Worm (Caenorhabditis elegans) whole organism, early embryonic: ENCODE data around the gene K04F1.9.
"Not testable (repeated sequence)": the region's sequence is repeated elsewhere in the genome, so short reads cannot be mapped to it uniquely, and the experiment has no call there.

Experiments
- B0310.2 ChIP-seq: sonication (generic microtip); optimal IDR thresholded peaks from 2 replicates; lab custom pipeline; 2016; ENCODE audit warnings: mild to moderate bottlenecking, missing genetic modification characterization, missing compliant biosample characterization
- F13C5.2 ChIP-seq: sonication (generic microtip); optimal IDR thresholded peaks from 2 replicates; lab custom pipeline; 2017; ENCODE audit warnings: mild to moderate bottlenecking, missing genetic modification characterization, inconsistent platforms, missing compliant biosample characterization
- aly-1 ChIP-seq: sonication (generic microtip); optimal IDR thresholded peaks from 2 replicates; lab custom pipeline; 2016; ENCODE audit warnings: missing genetic modification characterization, missing compliant biosample characterization
- ama-1 ChIP-seq: fragments of 150-350 bp; optimal IDR thresholded peaks from 2 replicates; lab custom pipeline; 2014
- ceh-36 ChIP-seq: sonication (generic microtip); optimal IDR thresholded peaks from 2 replicates; lab custom pipeline; 2016; ENCODE audit warnings: missing genetic modification characterization, inconsistent platforms, missing compliant biosample characterization
- ets-7 ChIP-seq: sonication (generic microtip); optimal IDR thresholded peaks from 2 replicates; lab custom pipeline; 2016; ENCODE audit warnings: missing genotype, missing genetic modification characterization, missing compliant biosample characterization
- hmg-4 ChIP-seq: fragments of 200-800 bp; sonication (Bioruptor generic); optimal IDR thresholded peaks from 2 replicates; lab custom pipeline; 2018; ENCODE audit warnings: mild to moderate bottlenecking, missing genetic modification characterization, missing compliant biosample characterization
- pes-1 ChIP-seq: fragments of 200-800 bp; sonication (Bioruptor generic); IDR thresholded peaks from 2 replicates; pipeline ENCODE4 v1.3.6; 2022; ENCODE audit warnings: missing genetic modification reagents, missing genetic modification characterization, missing compliant biosample characterization
- tbx-37 ChIP-seq: fragments of 200-800 bp; sonication (Bioruptor generic); conservative IDR thresholded peaks from 2 replicates; pipeline ENCODE4 v1.3.6; 2022; ENCODE audit warnings: missing genetic modification reagents, missing genetic modification characterization, missing compliant biosample characterization
- tra-4 ChIP-seq: sonication (generic microtip); optimal IDR thresholded peaks from 2 replicates; lab custom pipeline; 2017; ENCODE audit warnings: missing genetic modification characterization, missing compliant biosample characterization

DNA sequence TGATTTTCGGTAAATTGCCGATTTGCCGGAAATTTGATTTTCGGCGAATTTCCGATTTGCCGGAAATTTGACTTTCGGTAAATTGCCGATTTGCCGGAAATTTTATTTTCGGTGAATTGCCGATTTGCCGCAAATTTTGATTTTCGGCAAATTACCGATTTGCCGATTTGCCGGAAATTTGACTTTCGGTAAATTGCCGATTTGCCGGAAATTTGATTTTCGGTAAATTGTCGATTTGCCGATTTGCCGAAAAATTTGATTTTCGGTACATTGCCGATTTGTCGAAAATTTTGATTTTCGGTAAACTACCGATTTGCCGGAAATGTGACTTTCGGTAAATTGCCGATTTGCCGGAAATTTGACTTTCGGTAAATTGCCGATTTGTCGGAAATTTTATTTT, 48.7 kb downstream of the K04F1.9 start:
- TF ChIP-seq ceh-36 (tag; lab: Kevin White, UChicago); aly-1 (tag; lab: Kevin White, UChicago); ama-1; B0310.2 (tag; lab: Kevin White, UChicago); ets-7 (tag; lab: Kevin White, UChicago); tbx-37; F13C5.2 (tag; lab: Kevin White, UChicago); tra-4 (tag; lab: Kevin White, UChicago); pes-1 (GFP tag; lab: Robert Waterston, UW); hmg-4: not testable (repeated sequence)
